Worm (Caenorhabditis elegans) whole organism, L3 larva: ENCODE results near the gene cpin-1.

Source experiments
- R02D3.7 ChIP-seq: fragments of 150-350 bp; optimal IDR thresholded peaks from 2 replicates; lab custom pipeline; 2014; ENCODE audit warnings: missing biosample characterization, missing genetic modification characterization
- ZK546.5 ChIP-seq: sonication (generic microtip); optimal IDR thresholded peaks from 2 replicates; lab custom pipeline; 2017; ENCODE audit warnings: missing biosample characterization, missing genetic modification characterization
- aly-2 ChIP-seq: fragments of 150-350 bp; optimal IDR thresholded peaks from 2 replicates; lab custom pipeline; 2014; ENCODE audit warnings: missing biosample characterization, missing genetic modification characterization
- ama-1 ChIP-seq: fragments of 150-350 bp; optimal IDR thresholded peaks from 2 replicates; lab custom pipeline; 2018
- ceh-16 ChIP-seq: sonication (generic microtip); optimal IDR thresholded peaks from 2 replicates; lab custom pipeline; 2017; ENCODE audit warnings: missing biosample characterization, missing genetic modification characterization
- ceh-28 ChIP-seq: fragments of 150-350 bp; optimal IDR thresholded peaks from 2 replicates; lab custom pipeline; 2014; ENCODE audit warnings: missing biosample characterization, missing genetic modification reagents, missing genetic modification characterization
- ceh-82 ChIP-seq: fragments of 150-350 bp; optimal IDR thresholded peaks from 2 replicates; lab custom pipeline; 2014; ENCODE audit warnings: missing biosample characterization, missing genetic modification characterization
- ceh-9 ChIP-seq: sonication (generic microtip); optimal IDR thresholded peaks from 2 replicates; lab custom pipeline; 2018; ENCODE audit warnings: missing biosample characterization, missing genetic modification characterization
- daf-12 ChIP-seq: fragments of 150-350 bp; optimal IDR thresholded peaks from 2 replicates; lab custom pipeline; 2014; ENCODE audit warnings: missing biosample characterization, missing genetic modification reagents, missing genetic modification characterization
- egl-27 ChIP-seq: sonication (generic microtip); optimal IDR thresholded peaks from 4 replicates; lab custom pipeline; 2017; ENCODE audit warnings: missing biosample characterization, missing genetic modification reagents, missing genetic modification characterization
- egl-5 ChIP-seq: fragments of 150-350 bp; optimal IDR thresholded peaks from 2 replicates; lab custom pipeline; 2017; ENCODE audit warnings: missing biosample characterization, missing genetic modification reagents, missing genetic modification characterization, inconsistent platforms
- elt-1 ChIP-seq: fragments of 150-350 bp; optimal IDR thresholded peaks from 2 replicates; lab custom pipeline; 2014; ENCODE audit warnings: missing biosample characterization, missing genetic modification characterization
- elt-2 ChIP-seq: sonication (generic microtip); optimal IDR thresholded peaks from 2 replicates; lab custom pipeline; 2016; ENCODE audit warnings: missing genetic modification reagents, mild to moderate bottlenecking, missing genetic modification characterization, missing compliant biosample characterization
- elt-3 ChIP-seq, 3 experiments: fragments of 150-350 bp in 1 of 3; sonication (generic microtip) in 2 of 3; optimal IDR thresholded peaks; 2 replicates in 2 of 3; 4 replicates in 1 of 3; lab custom pipeline; 2014 to 2017; ENCODE audit warnings: missing biosample characterization in 3 of 3, missing genetic modification characterization in 3 of 3
- eor-1 ChIP-seq, 2 experiments: fragments of 150-350 bp; optimal IDR thresholded peaks; 2 replicates each; lab custom pipeline; 2014 to 2018; ENCODE audit warnings: missing biosample characterization in 2 of 2, missing genetic modification characterization in 2 of 2
- fkh-10 ChIP-seq: sonication (generic microtip); optimal IDR thresholded peaks from 2 replicates; lab custom pipeline; 2017; ENCODE audit warnings: missing biosample characterization, missing genetic modification reagents, missing genetic modification characterization
- fkh-2 ChIP-seq: fragments of 150-350 bp; optimal IDR thresholded peaks from 2 replicates; lab custom pipeline; 2014; ENCODE audit warnings: missing biosample characterization, missing genetic modification reagents, missing genetic modification characterization
- fos-1 ChIP-seq: fragments of 150-350 bp; optimal IDR thresholded peaks from 2 replicates; lab custom pipeline; 2014; ENCODE audit warnings: missing biosample characterization, missing genetic modification characterization
- hmg-11 ChIP-seq: sonication (generic microtip); optimal IDR thresholded peaks from 2 replicates; lab custom pipeline; 2016; ENCODE audit warnings: missing genetic modification characterization, missing compliant biosample characterization
- jun-1 ChIP-seq: fragments of 150-350 bp; optimal IDR thresholded peaks from 2 replicates; lab custom pipeline; 2014; ENCODE audit warnings: missing biosample characterization, missing genetic modification reagents, missing genetic modification characterization
- lin-15B ChIP-seq: fragments of 150-350 bp; optimal IDR thresholded peaks from 2 replicates; lab custom pipeline; 2014; ENCODE audit warnings: missing biosample characterization, missing genetic modification characterization
- lin-39 ChIP-seq: fragments of 150-350 bp; optimal IDR thresholded peaks from 2 replicates; lab custom pipeline; 2018; ENCODE audit warnings: missing biosample characterization, missing genetic modification reagents, missing genetic modification characterization
- lsy-12 ChIP-seq: sonication (generic microtip); optimal IDR thresholded peaks from 2 replicates; lab custom pipeline; 2016; ENCODE audit warnings: mild to moderate bottlenecking, missing genetic modification characterization, missing compliant biosample characterization
- mdl-1 ChIP-seq: fragments of 150-350 bp; optimal IDR thresholded peaks from 2 replicates; lab custom pipeline; 2014; ENCODE audit warnings: missing biosample characterization, missing genetic modification characterization
- mml-1 ChIP-seq: fragments of 150-350 bp; sonication (generic microtip); optimal IDR thresholded peaks from 3 replicates; lab custom pipeline; 2014; ENCODE audit warnings: missing biosample characterization, missing genetic modification characterization
- nfya-1 ChIP-seq: sonication (generic microtip); optimal IDR thresholded peaks from 2 replicates; lab custom pipeline; 2017; ENCODE audit warnings: missing genetic modification characterization, mild to moderate bottlenecking, missing compliant biosample characterization, antibody characterized with exemption, moderate library complexity; ENCODE audit not compliant: insufficient read depth
- nhr-11 ChIP-seq: fragments of 150-350 bp; optimal IDR thresholded peaks from 2 replicates; lab custom pipeline; 2014; ENCODE audit warnings: missing biosample characterization, missing genetic modification characterization
- nhr-12 ChIP-seq: fragments of 150-350 bp; optimal IDR thresholded peaks from 2 replicates; lab custom pipeline; 2014; ENCODE audit warnings: missing biosample characterization, missing genetic modification characterization
- nhr-23 ChIP-seq: fragments of 150-350 bp; optimal IDR thresholded peaks from 2 replicates; lab custom pipeline; 2014; ENCODE audit warnings: missing biosample characterization, missing genetic modification reagents, missing genetic modification characterization
- nhr-237 ChIP-seq: fragments of 150-350 bp; optimal IDR thresholded peaks from 2 replicates; lab custom pipeline; 2014; ENCODE audit warnings: missing biosample characterization, missing genetic modification characterization
- nhr-25 ChIP-seq: sonication (generic microtip); optimal IDR thresholded peaks from 2 replicates; lab custom pipeline; 2017; ENCODE audit warnings: missing biosample characterization, missing genetic modification characterization
- nhr-28 ChIP-seq: fragments of 150-350 bp; optimal IDR thresholded peaks from 2 replicates; lab custom pipeline; 2014; ENCODE audit warnings: missing biosample characterization, missing genetic modification characterization
- nhr-43 ChIP-seq: sonication (generic microtip); optimal IDR thresholded peaks from 2 replicates; lab custom pipeline; 2016; ENCODE audit warnings: mild to moderate bottlenecking, missing genetic modification characterization, missing compliant biosample characterization; ENCODE audit not compliant: poor library complexity, severe bottlenecking
- nhr-67 ChIP-seq: fragments of 150-350 bp; optimal IDR thresholded peaks from 2 replicates; lab custom pipeline; 2014; ENCODE audit warnings: missing biosample characterization, missing genetic modification characterization
- nhr-76 ChIP-seq: fragments of 150-350 bp; sonication (generic microtip); optimal IDR thresholded peaks from 5 replicates; lab custom pipeline; 2014; ENCODE audit warnings: missing biosample characterization, missing genetic modification characterization
- nhr-77 ChIP-seq: fragments of 150-350 bp; optimal IDR thresholded peaks from 2 replicates; lab custom pipeline; 2014; ENCODE audit warnings: missing biosample characterization, missing genetic modification characterization
- pha-4 ChIP-seq: fragments of 150-350 bp; optimal IDR thresholded peaks from 2 replicates; lab custom pipeline; 2014; ENCODE audit warnings: missing biosample characterization, missing genetic modification reagents, missing genetic modification characterization
- pqm-1 ChIP-seq: fragments of 150-350 bp; optimal IDR thresholded peaks from 2 replicates; lab custom pipeline; 2017; ENCODE audit warnings: missing biosample characterization, missing genetic modification characterization, inconsistent platforms
- sea-2 ChIP-seq: fragments of 150-350 bp; sonication (generic microtip); optimal IDR thresholded peaks from 4 replicates; lab custom pipeline; 2014; ENCODE audit warnings: missing biosample characterization, missing genetic modification reagents, missing genetic modification characterization
- skn-1 ChIP-seq: fragments of 150-350 bp; optimal IDR thresholded peaks from 2 replicates; lab custom pipeline; 2014; ENCODE audit warnings: missing biosample characterization, missing genetic modification characterization
- snpc-4 ChIP-seq: fragments of 150-350 bp; optimal IDR thresholded peaks from 2 replicates; lab custom pipeline; 2014; ENCODE audit warnings: missing biosample characterization, missing genetic modification characterization
- tbx-2 ChIP-seq: sonication (generic microtip); optimal IDR thresholded peaks from 2 replicates; lab custom pipeline; 2016; ENCODE audit warnings: mild to moderate bottlenecking, missing genetic modification characterization, missing compliant biosample characterization
- unc-39 ChIP-seq: sonication (generic microtip); optimal IDR thresholded peaks from 4 replicates; lab custom pipeline; 2017; ENCODE audit warnings: missing biosample characterization, missing genetic modification characterization
- unc-62 ChIP-seq: fragments of 150-350 bp; sonication (generic microtip); optimal IDR thresholded peaks from 4 replicates; lab custom pipeline; 2014; ENCODE audit warnings: missing biosample characterization, missing genetic modification reagents, missing genetic modification characterization
- zag-1 ChIP-seq: fragments of 150-350 bp; optimal IDR thresholded peaks from 2 replicates; lab custom pipeline; 2014; ENCODE audit warnings: missing biosample characterization, missing genetic modification characterization
- ztf-11 ChIP-seq: fragments of 150-350 bp; optimal IDR thresholded peaks from 2 replicates; lab custom pipeline; 2014; ENCODE audit warnings: missing biosample characterization, missing genetic modification characterization
- ztf-4 ChIP-seq: fragments of 150-350 bp; optimal IDR thresholded peaks from 2 replicates; lab custom pipeline; 2014; ENCODE audit warnings: missing biosample characterization, missing genetic modification characterization

The cpin-1 gene

ce11 chrIV:9443940-9444339 lies 6.5 kb upstream of the cpin-1 start, which contains the start of gene F38E11.9:
Gene F38E11.9, minus strand, starts transcription at chrIV:9444040.
- TF ChIP-seq sea-2 (GFP tag; lab: Kevin White, UChicago): no peak
- no peak for TF ChIP-seq nhr-28 (tag; lab: Kevin White, UChicago)
- no peak for TF ChIP-seq lin-15B
- TF ChIP-seq daf-12 (tag; lab: Kevin White, UChicago): no peak
- TF ChIP-seq mml-1 (tag; lab: Kevin White, UChicago): no peak
- TF ChIP-seq nhr-43: no peak
- no peak for TF ChIP-seq fkh-10 (GFP tag; lab: Kevin White, UChicago)
- no peak for TF ChIP-seq nhr-77 (tag; lab: Kevin White, UChicago)
- TF ChIP-seq unc-39 (tag; lab: Kevin White, UChicago): no peak
- TF ChIP-seq ZK546.5 (tag; lab: Kevin White, UChicago): no peak

- TF ChIP-seq ceh-9 (tag; lab: Kevin White, UChicago) (no peak), ceh-28 (peak; percentile 83), fkh-10 (GFP tag; lab: Kevin White, UChicago) (peak; percentile 46), ceh-82 (tag; lab: Kevin White, UChicago) (peak; percentile 81), nhr-67 (tag; lab: Kevin White, UChicago) (no peak), ZK546.5 (tag; lab: Kevin White, UChicago) (no peak), daf-12 (tag; lab: Kevin White, UChicago) (no peak), fos-1 (peak; percentile 83), ztf-11 (tag; lab: Kevin White, UChicago) (no peak), nhr-25 (tag; lab: Kevin White, UChicago) (peak; percentile 97), lin-39 (peak; percentile 93), elt-1 (tag; lab: Kevin White, UChicago) (peak; percentile 52), nhr-77 (tag; lab: Kevin White, UChicago) (peak; percentile 84), egl-5 (tag; lab: Kevin White, UChicago) (peak; percentile 65), ztf-4 (peak; percentile 80), elt-2 (peak; percentile 83), fkh-2 (tag; lab: Kevin White, UChicago) (peak; percentile 66), nhr-237 (tag; lab: Kevin White, UChicago) (no peak), snpc-4 (tag; lab: Kevin White, UChicago) (peak; percentile 100), tbx-2 (tag; lab: Kevin White, UChicago) (peak; percentile 78), zag-1 (tag; lab: Kevin White, UChicago) (no peak), nfya-1 (tag; lab: Kevin White, UChicago) (peak; percentile 94), unc-62 (peak; percentile 45), hmg-11 (tag; lab: Kevin White, UChicago) (peak; percentile 95), egl-27 (tag; lab: Kevin White, UChicago) (peak; percentile 82), jun-1 (tag; lab: Kevin White, UChicago) (peak; percentile 91), sea-2 (GFP tag; lab: Kevin White, UChicago) (no peak), ceh-16 (tag; lab: Kevin White, UChicago) (peak; percentile 52), elt-3 (tag; optimal IDR thresholded peaks at IDR 0.05; lab: Kevin White, UChicago) (peak in 2 of 3 experiments; percentile 6 to 64), lsy-12 (peak; percentile 91), nhr-12 (tag; lab: Kevin White, UChicago) (no peak), nhr-23 (peak; percentile 91), lin-15B (peak; percentile 88), nhr-43 (peak; percentile 89), nhr-76 (tag; lab: Kevin White, UChicago) (peak; percentile 86), skn-1 (tag; lab: Kevin White, UChicago) (peak; percentile 54), R02D3.7 (tag; lab: Kevin White, UChicago) (peak; percentile 76), pqm-1 (tag; lab: Kevin White, UChicago) (peak; percentile 93), unc-39 (tag; lab: Kevin White, UChicago) (no peak), ama-1 (lab: Kevin White, UChicago) (peak; percentile 98), pha-4 (peak; percentile 98), nhr-11 (peak; percentile 9), mml-1 (tag; lab: Kevin White, UChicago) (no peak), mdl-1 (tag; lab: Kevin White, UChicago) (peak; percentile 63), eor-1 (tag; optimal IDR thresholded peaks at IDR 0.05; lab: Kevin White, UChicago) (no peak), nhr-28 (tag; lab: Kevin White, UChicago) (peak; percentile 2), aly-2 (tag; lab: Kevin White, UChicago) (peak; percentile 68)
These were observed 6.0 kb upstream of the cpin-1 start for ce11 chrIV:9444417-9445026.
